Fruit fly (Drosophila melanogaster): ENCODE data around the gene Pgam5.

The Pgam5 gene

DNA sequence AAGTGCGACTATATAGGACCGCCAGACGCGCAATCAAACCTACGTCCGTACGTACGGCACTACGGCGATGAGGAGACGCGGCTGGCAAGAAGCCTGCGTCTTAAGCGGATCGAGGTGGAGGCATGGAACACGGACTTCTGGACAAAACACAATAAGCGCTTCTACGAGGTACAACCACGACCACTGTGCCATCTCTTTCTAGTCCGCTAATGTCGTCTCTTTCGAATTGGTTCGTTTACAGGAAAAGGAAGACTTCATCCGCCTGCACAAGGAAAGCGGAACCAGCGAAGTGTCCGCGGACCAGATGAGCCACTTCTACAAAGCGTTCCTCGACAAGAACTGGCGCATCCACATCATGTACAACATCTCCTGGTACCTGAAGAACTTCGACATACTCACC lies 7.4 kb upstream of the Pgam5 start:
- TF ChIP-seq achi (GFP tag; optimal IDR thresholded peaks at IDR 0.05) (no peak), CG32006 (GFP tag; optimal IDR thresholded peaks at IDR 0.05) (no peak), Eip78C (GFP tag) (no peak), fd59A (GFP tag; optimal IDR thresholded peaks at IDR 0.05) (no peak), CG9139 (GFP tag; optimal IDR thresholded peaks at IDR 0.05) (no peak), Eip93F (GFP tag; optimal IDR thresholded peaks at IDR 0.05) (no peak)

DNA sequence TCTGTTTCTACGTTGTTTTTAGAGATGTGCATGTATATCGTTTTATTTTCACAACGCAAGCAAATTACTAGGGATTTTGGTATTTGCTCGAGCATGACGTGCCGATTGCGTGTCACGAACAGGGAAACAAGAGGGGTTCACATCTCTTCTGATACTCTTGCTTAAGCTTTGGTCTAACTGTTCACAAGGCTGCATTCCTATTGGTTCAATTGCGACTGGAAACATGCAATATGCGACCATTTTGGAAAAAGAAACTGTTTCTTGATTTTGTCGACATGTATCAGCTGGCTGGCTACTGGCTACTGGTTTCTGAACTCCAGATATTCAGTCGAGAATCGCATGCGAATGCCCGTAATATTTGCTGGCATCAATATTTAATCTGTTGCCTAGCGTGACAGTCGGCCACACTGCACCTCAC lies 6.8 kb upstream of the Pgam5 start, which contains the start of gene Coa8:
Gene Coa8, plus strand, starts transcription at position 144 of the 418 bp plus-strand sequence.
- TF ChIP-seq CG11294 (GFP tag; IDR thresholded peaks at IDR 0.05) (0 out of 2 replicates have a peak, but pooled peaks have one; percentile 29), Ets96B (tag; optimal IDR thresholded peaks at IDR 0.05) (peak; percentile 10), Blimp-1 (GFP tag; optimal IDR thresholded peaks at IDR 0.05) (no peak), pdm3 (GFP tag; optimal IDR thresholded peaks at IDR 0.05) (no peak), CG15336 (GFP tag; IDR thresholded peaks at IDR 0.05) (no peak), lz (GFP tag; optimal IDR thresholded peaks at IDR 0.05) (peak; percentile 41), CG6808 (GFP tag; optimal IDR thresholded peaks at IDR 0.05) (no peak), net (GFP tag; optimal IDR thresholded peaks at IDR 0.05) (no peak), acj6 (GFP tag; optimal IDR thresholded peaks at IDR 0.05) (peak; percentile 45), Hr39 (GFP tag; optimal IDR thresholded peaks at IDR 0.05) (peak; percentile 54), eg (GFP tag; IDR thresholded peaks at IDR 0.05) (peak; percentile 59; the same call in 2 of the 3 replicates), Met (GFP tag; optimal IDR thresholded peaks at IDR 0.05) (no peak), CG10631 (GFP tag; optimal IDR thresholded peaks at IDR 0.05) (no peak), Ets21C (GFP tag; optimal IDR thresholded peaks at IDR 0.05) (peak; percentile 2), vri (GFP tag; optimal IDR thresholded peaks at IDR 0.05) (no peak), CG6854 (GFP tag; optimal IDR thresholded peaks at IDR 0.05) (no peak), CG6276 (GFP tag; optimal IDR thresholded peaks at IDR 0.05) (no peak), OdsH (GFP tag; optimal IDR thresholded peaks at IDR 0.05) (no peak), Gug (GFP tag; IDR thresholded peaks at IDR 0.05) (0 out of 2 replicates have a peak, but pooled peaks have one; percentile 29), CG6163 (GFP tag; IDR thresholded peaks at IDR 0.05) (peak; percentile 46; the same call in 2 of the 3 replicates), CG11762 (GFP tag; optimal IDR thresholded peaks at IDR 0.05; ENCODE audit: insufficient read depth) (no peak), Sox102F (GFP tag; optimal IDR thresholded peaks at IDR 0.05) (no peak), Smox (GFP tag; optimal IDR thresholded peaks at IDR 0.05) (peak; percentile 33), CG34406 (GFP tag; optimal IDR thresholded peaks at IDR 0.05) (no peak), spab (GFP tag; optimal IDR thresholded peaks at IDR 0.05) (no peak), CG9139 (GFP tag; optimal IDR thresholded peaks at IDR 0.05) (no peak), fd85E (GFP tag; optimal IDR thresholded peaks at IDR 0.05) (no peak), CG8632 (GFP tag; optimal IDR thresholded peaks at IDR 0.05) (no peak), Hr38 (GFP tag; optimal IDR thresholded peaks at IDR 0.05) (no peak), topi (GFP tag; optimal IDR thresholded peaks at IDR 0.05) (peak; percentile 43), CG3919 (GFP tag; optimal IDR thresholded peaks at IDR 0.05) (peak; percentile 40), Sox14 (GFP tag; optimal IDR thresholded peaks at IDR 0.05) (peak; percentile 40), achi (GFP tag; optimal IDR thresholded peaks at IDR 0.05) (peak; percentile 25), Eip78C (GFP tag) (peak; percentile 70), CG31627 (GFP tag; optimal IDR thresholded peaks at IDR 0.05) (peak; percentile 41), CG11902 (GFP tag; optimal IDR thresholded peaks at IDR 0.05) (no peak), CG10669 (GFP tag; optimal IDR thresholded peaks at IDR 0.05) (no peak), CG3032 (tag; optimal IDR thresholded peaks at IDR 0.05) (peak; percentile 48), cyc (GFP tag; optimal IDR thresholded peaks at IDR 0.05) (peak; percentile 43), dac (GFP tag; optimal IDR thresholded peaks at IDR 0.05) (no peak), Eip75B (GFP tag; optimal IDR thresholded peaks at IDR 0.05) (no peak), dsx (GFP tag; optimal IDR thresholded peaks at IDR 0.05; ENCODE audit: poor library complexity, severe bottlenecking) (no peak), CG32006 (GFP tag; optimal IDR thresholded peaks at IDR 0.05) (peak; percentile 33), CG7368 (GFP tag; optimal IDR thresholded peaks at IDR 0.05) (no peak), ss (GFP tag; optimal IDR thresholded peaks at IDR 0.05) (no peak), svp (GFP tag) (peak; percentile 14), fkh (GFP tag; optimal IDR thresholded peaks at IDR 0.05) (no peak), Hr4 (GFP tag; optimal IDR thresholded peaks at IDR 0.05) (no peak)

Measured in whole organism, prepupa.